Worm (Caenorhabditis elegans) whole organism, young adult: Measurements from ENCODE around the gene F26F4.12.

Experiments
- B0336.3 ChIP-seq: fragments of 200-800 bp; sonication (Bioruptor generic); IDR thresholded peaks from 2 replicates; pipeline ENCODE4 v1.3.6; 2022; ENCODE audit warnings: missing genetic modification characterization, missing compliant biosample characterization
- C17E4.6 ChIP-seq: fragments of 200-800 bp; sonication (Bioruptor generic); IDR thresholded peaks from 2 replicates; pipeline ENCODE4 v1.3.6; 2022; ENCODE audit warnings: missing genetic modification reagents, missing genetic modification characterization, missing compliant biosample characterization
- F23B12.7 ChIP-seq: sonication (generic microtip); optimal IDR thresholded peaks from 2 replicates; lab custom pipeline; 2017; ENCODE audit warnings: missing genetic modification characterization, mild to moderate bottlenecking, missing compliant biosample characterization, antibody characterized with exemption, moderate library complexity; ENCODE audit not compliant: insufficient read depth
- F33H1.4 ChIP-seq: fragments of 200-800 bp; sonication (Bioruptor generic); IDR thresholded peaks from 2 replicates; pipeline ENCODE4 v1.3.6; 2022; ENCODE audit warnings: missing genetic modification reagents, missing genetic modification characterization, missing compliant biosample characterization
- F37B4.10 ChIP-seq: fragments of 200-800 bp; sonication (Bioruptor generic); IDR thresholded peaks from 2 replicates; pipeline ENCODE4 v1.3.6; 2022; ENCODE audit warnings: missing genetic modification characterization, missing compliant biosample characterization
- F55B11.4 ChIP-seq: sonication (generic microtip); optimal IDR thresholded peaks from 2 replicates; lab custom pipeline; 2016; ENCODE audit warnings: missing compliant biosample characterization, missing genetic modification characterization, borderline replicate concordance; ENCODE audit not compliant: insufficient read depth
- F57A8.1 ChIP-seq: fragments of 200-800 bp; sonication (Bioruptor generic); optimal IDR thresholded peaks from 2 replicates; lab custom pipeline; 2018; ENCODE audit warnings: mild to moderate bottlenecking, missing genetic modification characterization, moderate library complexity, missing compliant biosample characterization
- Y53G8AR.9 ChIP-seq: fragments of 200-800 bp; sonication (Bioruptor generic); conservative IDR thresholded peaks from 2 replicates; pipeline ENCODE4 v1.3.6; 2022; ENCODE audit warnings: missing genetic modification reagents, missing genetic modification characterization, missing compliant biosample characterization
- ZK185.1 ChIP-seq: sonication (generic microtip); optimal IDR thresholded peaks from 2 replicates; lab custom pipeline; 2016; ENCODE audit warnings: mild to moderate bottlenecking, missing genetic modification characterization, missing compliant biosample characterization; ENCODE audit not compliant: poor library complexity, severe bottlenecking
- athp-1 ChIP-seq: sonication (generic microtip); optimal IDR thresholded peaks from 2 replicates; lab custom pipeline; 2017; ENCODE audit warnings: mild to moderate bottlenecking, missing genetic modification characterization, missing compliant biosample characterization
- attf-3 ChIP-seq: fragments of 200-800 bp; sonication (Bioruptor generic); conservative IDR thresholded peaks from 2 replicates; pipeline ENCODE4 v1.3.6; 2022; ENCODE audit warnings: missing genetic modification reagents, missing genetic modification characterization, missing compliant biosample characterization
- cebp-1 ChIP-seq, 2 experiments: fragments of 200-800 bp in 1 of 2; sonication (Bioruptor generic) in 1 of 2; sonication (generic microtip) in 1 of 2; IDR thresholded peaks in 1 of 2; optimal IDR thresholded peaks in 1 of 2; 2 replicates each; pipeline versions ENCODE4 v1.3.6 to Lab custom; 2017 to 2022; ENCODE audit warnings: missing compliant biosample characterization in 2 of 2, missing genetic modification characterization in 2 of 2, mild to moderate bottlenecking in 1 of 2, missing genetic modification reagents in 1 of 2, moderate library complexity in 1 of 2
- ceh-27 ChIP-seq: fragments of 200-800 bp; sonication (Bioruptor generic); optimal IDR thresholded peaks from 2 replicates; lab custom pipeline; 2018; ENCODE audit warnings: mild to moderate bottlenecking, missing genetic modification characterization, moderate library complexity, missing compliant biosample characterization
- ceh-58 ChIP-seq: fragments of 200-800 bp; sonication (Bioruptor generic); IDR thresholded peaks from 2 replicates; pipeline ENCODE4 v1.3.6; 2022; ENCODE audit warnings: missing genetic modification characterization, missing compliant biosample characterization
- ceh-91 ChIP-seq: fragments of 200-800 bp; sonication (Bioruptor generic); IDR thresholded peaks from 2 replicates; pipeline ENCODE4 v1.3.6; 2022; ENCODE audit warnings: missing genetic modification reagents, missing genetic modification characterization, missing compliant biosample characterization
- dox-1 ChIP-seq: fragments of 200-800 bp; sonication (Bioruptor generic); IDR thresholded peaks from 2 replicates; pipeline ENCODE4 v1.3.6; 2022; ENCODE audit warnings: missing genetic modification reagents, missing genetic modification characterization, missing compliant biosample characterization
- dpl-1 ChIP-seq: fragments of 150-350 bp; optimal IDR thresholded peaks from 2 replicates; lab custom pipeline; 2014; ENCODE audit warnings: missing biosample characterization, missing genetic modification reagents, missing genetic modification characterization
- egrh-3 ChIP-seq: fragments of 200-800 bp; sonication (Bioruptor generic); IDR thresholded peaks from 2 replicates; pipeline ENCODE4 v1.3.6; 2022; ENCODE audit warnings: missing genetic modification reagents, missing genetic modification characterization, missing compliant biosample characterization
- hmg-1.2 ChIP-seq: fragments of 200-800 bp; sonication (Bioruptor generic); IDR thresholded peaks from 2 replicates; pipeline ENCODE4 v1.3.6; 2022; ENCODE audit warnings: missing genetic modification reagents, missing genetic modification characterization, missing compliant biosample characterization
- hrde-1 ChIP-seq: sonication (generic microtip); optimal IDR thresholded peaks from 2 replicates; lab custom pipeline; 2016; ENCODE audit warnings: missing genetic modification characterization, mild to moderate bottlenecking, missing compliant biosample characterization, moderate library complexity, missing genotype, missing genetic modification reagents, borderline replicate concordance
- lin-26 ChIP-seq: fragments of 200-800 bp; sonication (Bioruptor generic); IDR thresholded peaks from 2 replicates; pipeline ENCODE4 v1.3.6; 2022; ENCODE audit warnings: missing genetic modification reagents, missing genetic modification characterization, missing compliant biosample characterization
- lin-40 ChIP-seq: sonication (generic microtip); optimal IDR thresholded peaks from 2 replicates; lab custom pipeline; 2016; ENCODE audit warnings: missing genetic modification characterization, mild to moderate bottlenecking, missing compliant biosample characterization, missing genotype, missing genetic modification reagents
- lin-54 ChIP-seq: fragments of 200-800 bp; sonication (Bioruptor generic); optimal IDR thresholded peaks from 2 replicates; lab custom pipeline; 2018; ENCODE audit warnings: mild to moderate bottlenecking, missing genetic modification characterization, missing compliant biosample characterization
- lir-1 ChIP-seq: fragments of 200-800 bp; sonication (Bioruptor generic); conservative IDR thresholded peaks from 2 replicates; pipeline ENCODE4 v1.3.6; 2022; ENCODE audit warnings: missing genetic modification reagents, missing genetic modification characterization, missing compliant biosample characterization
- lsl-1 ChIP-seq: fragments of 200-800 bp; sonication (Bioruptor generic); optimal IDR thresholded peaks from 2 replicates; lab custom pipeline; 2018; ENCODE audit warnings: mild to moderate bottlenecking, missing genetic modification characterization, moderate library complexity, missing compliant biosample characterization
- madf-6 ChIP-seq: fragments of 200-800 bp; sonication (Bioruptor generic); IDR thresholded peaks from 2 replicates; pipeline ENCODE4 v1.3.6; 2022; ENCODE audit warnings: missing genetic modification reagents, missing genetic modification characterization, missing compliant biosample characterization
- madf-8 ChIP-seq: fragments of 200-800 bp; sonication (Bioruptor generic); conservative IDR thresholded peaks from 2 replicates; pipeline ENCODE4 v1.3.6; 2022; ENCODE audit warnings: missing genetic modification reagents, missing genetic modification characterization, missing compliant biosample characterization
- mcd-1 ChIP-seq: fragments of 200-800 bp; sonication (Bioruptor generic); IDR thresholded peaks from 2 replicates; pipeline ENCODE4 v1.3.6; 2022; ENCODE audit warnings: missing genetic modification reagents, missing genetic modification characterization, missing compliant biosample characterization
- mes-4 ChIP-seq: sonication (generic microtip); optimal IDR thresholded peaks from 2 replicates; lab custom pipeline; 2016; ENCODE audit warnings: missing genotype, missing genetic modification characterization, missing compliant biosample characterization
- nhr-80 ChIP-seq: sonication (generic microtip); optimal IDR thresholded peaks from 2 replicates; lab custom pipeline; 2016; ENCODE audit warnings: missing genetic modification characterization, missing compliant biosample characterization
- sea-2 ChIP-seq: fragments of 200-800 bp; sonication (Bioruptor generic); IDR thresholded peaks from 2 replicates; pipeline ENCODE4 v1.3.6; 2022; ENCODE audit warnings: missing genetic modification characterization, missing compliant biosample characterization
- unc-130 ChIP-seq: sonication (generic microtip); optimal IDR thresholded peaks from 2 replicates; lab custom pipeline; 2016; ENCODE audit warnings: missing genetic modification reagents, missing genetic modification characterization, missing compliant biosample characterization
- xnd-1 ChIP-seq: sonication (generic microtip); optimal IDR thresholded peaks from 2 replicates; lab custom pipeline; 2016; ENCODE audit warnings: missing genotype, missing genetic modification reagents, missing genetic modification characterization, missing compliant biosample characterization
- ztf-18 ChIP-seq: sonication (generic microtip); optimal IDR thresholded peaks from 2 replicates; lab custom pipeline; 2016; ENCODE audit warnings: missing genotype, mild to moderate bottlenecking, missing genetic modification characterization, missing compliant biosample characterization
- ztf-22 ChIP-seq: fragments of 200-800 bp; sonication (Bioruptor generic); optimal IDR thresholded peaks from 2 replicates; lab custom pipeline; 2018; ENCODE audit warnings: mild to moderate bottlenecking, missing genetic modification characterization, moderate library complexity, missing compliant biosample characterization
- ztf-25 ChIP-seq: fragments of 200-800 bp; sonication (Bioruptor generic); IDR thresholded peaks from 2 replicates; pipeline ENCODE4 v1.3.6; 2022; ENCODE audit warnings: missing genetic modification reagents, missing genetic modification characterization, missing compliant biosample characterization
- ztf-28 ChIP-seq: fragments of 200-800 bp; sonication (Bioruptor generic); IDR thresholded peaks from 2 replicates; pipeline ENCODE4 v1.3.6; 2022; ENCODE audit warnings: missing genetic modification reagents, missing genetic modification characterization, missing compliant biosample characterization

The F26F4.12 gene

DNA sequence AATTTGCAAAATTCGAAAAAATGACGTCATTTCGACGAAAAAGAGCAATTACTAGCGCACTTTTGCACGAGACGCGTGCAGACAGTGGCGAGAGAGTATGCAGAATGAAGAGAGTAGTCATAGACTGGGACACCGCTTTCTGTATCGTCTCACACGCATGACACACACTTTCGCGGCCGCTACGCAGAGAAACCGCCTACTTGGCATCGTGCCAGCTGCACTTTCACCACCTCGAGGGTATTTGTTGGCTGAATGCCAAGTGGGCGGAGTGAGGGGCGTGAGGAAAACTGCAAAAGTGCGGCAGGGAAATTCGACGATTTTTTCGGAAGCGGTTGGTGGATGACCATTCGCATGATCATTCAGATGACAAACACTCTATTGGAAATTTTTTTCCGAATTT, 10.1 kb downstream of the F26F4.12 start (continued):
- TF ChIP-seq F23B12.7 (tag; lab: Kevin White, UChicago) (peak; percentile 41), ztf-18 (tag; lab: Kevin White, UChicago) (peak; percentile 87), nhr-80 (peak; percentile 99), ZK185.1 (tag; lab: Kevin White, UChicago) (peak; percentile 96), ceh-27 (peak; percentile 100)

DNA sequence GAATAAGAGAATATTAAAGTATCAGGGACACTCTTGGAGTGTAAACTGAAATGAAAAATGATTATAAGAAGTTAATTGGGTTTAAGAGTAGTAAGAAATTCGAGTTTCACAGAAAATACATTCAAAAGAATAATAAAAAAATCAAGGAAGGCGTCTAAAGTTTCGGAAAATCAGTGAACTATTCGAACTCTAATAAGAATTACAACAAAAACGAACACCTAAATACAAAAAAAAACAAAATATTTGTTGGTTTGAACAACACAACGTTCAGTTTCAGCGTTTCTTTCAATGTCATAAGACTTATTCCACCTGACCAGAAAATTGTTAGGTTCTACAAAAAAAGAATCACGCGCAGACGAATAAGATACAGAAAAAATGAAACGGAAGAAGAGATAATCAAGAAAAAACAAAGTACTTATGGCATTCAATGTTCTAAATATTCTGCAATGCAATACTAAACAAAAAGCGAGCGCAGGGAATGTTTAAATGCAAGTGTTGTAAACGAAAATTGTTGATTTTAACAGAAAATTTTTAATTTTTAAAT, 10.7 kb downstream of the F26F4.12 start, which contains the start of gene nhl-2:
Gene nhl-2 (minus strand): TSS at position 51 of the 544 bp plus-strand sequence.
- TF ChIP-seq unc-130 (no peak), ZK185.1 (tag; lab: Kevin White, UChicago) (no peak), C17E4.6 (GFP tag; lab: Robert Waterston, UW) (no peak), egrh-3 (GFP tag; lab: Robert Waterston, UW) (no peak), ztf-28 (GFP tag; lab: Robert Waterston, UW) (no peak), lir-1 (GFP tag; lab: Robert Waterston, UW) (no peak), ztf-25 (GFP tag; lab: Robert Waterston, UW) (no peak)

DNA sequence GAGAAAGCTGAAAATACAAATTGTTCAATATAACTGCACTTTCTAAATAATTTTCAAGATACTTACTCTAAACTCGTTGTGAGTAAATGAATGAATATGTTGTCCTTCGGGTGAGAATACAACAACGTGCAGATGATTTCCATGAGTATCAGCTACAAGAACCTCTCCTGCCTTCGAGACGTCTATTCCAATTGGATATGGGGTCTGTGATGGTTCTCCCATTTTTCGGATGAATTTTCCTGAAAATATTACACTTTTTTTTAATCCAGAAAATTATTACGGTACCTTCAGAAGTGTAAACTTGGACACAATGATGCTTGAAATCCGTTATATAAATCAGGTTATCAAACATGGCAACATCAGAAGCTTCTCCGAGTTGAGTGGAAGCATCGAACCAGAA, 14.5 kb downstream of the F26F4.12 start:
- TF ChIP-seq ceh-27 (no peak), ZK185.1 (tag; lab: Kevin White, UChicago) (no peak), dpl-1 (GFP tag; lab: Kevin White, UChicago) (no peak), ceh-58 (GFP tag; lab: Robert Waterston, UW) (no peak), lin-26 (GFP tag; lab: Robert Waterston, UW) (no peak), F57A8.1 (GFP tag; lab: Kevin White, UChicago) (no peak), attf-3 (GFP tag; lab: Robert Waterston, UW) (no peak), cebp-1 (GFP tag; IDR thresholded peaks at IDR 0.05; lab: Robert Waterston, UW) (no peak), cebp-1 (tag; optimal IDR thresholded peaks at IDR 0.05; lab: Kevin White, UChicago) (no peak), B0336.3 (GFP tag; lab: Robert Waterston, UW) (no peak), lin-40 (tag; lab: Kevin White, UChicago) (no peak), F23B12.7 (tag; lab: Kevin White, UChicago) (no peak), F37B4.10 (GFP tag; lab: Robert Waterston, UW) (no peak), Y53G8AR.9 (GFP tag; lab: Robert Waterston, UW) (no peak), hrde-1 (tag; lab: Kevin White, UChicago) (no peak)

DNA sequence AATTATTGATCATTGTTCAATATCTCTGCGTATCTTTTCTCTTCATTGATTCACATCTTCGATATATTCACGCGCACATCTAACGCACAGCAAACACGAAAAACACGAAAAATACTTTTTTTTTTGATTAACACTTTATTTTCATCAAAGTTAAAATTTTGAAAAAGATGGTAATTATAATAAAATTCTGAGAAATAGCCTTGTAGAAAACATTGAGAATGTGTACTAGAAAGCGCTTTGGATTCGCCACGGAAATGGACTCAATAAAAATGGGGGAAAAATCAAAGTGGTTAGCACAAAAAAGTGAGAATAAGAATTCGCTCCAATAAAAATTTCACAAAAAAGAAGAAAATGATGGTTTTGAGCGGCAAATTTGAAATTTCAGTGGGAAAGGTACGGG, 16.3 kb downstream of the F26F4.12 start, which contains the start of gene F26F4.6:
Gene F26F4.6 (minus strand): TSS at position 101 of the 400 bp plus-strand sequence.
- TF ChIP-seq xnd-1 (tag; lab: Kevin White, UChicago) (no peak), athp-1 (tag; lab: Kevin White, UChicago) (no peak), mes-4 (tag; lab: Kevin White, UChicago) (no peak)

DNA sequence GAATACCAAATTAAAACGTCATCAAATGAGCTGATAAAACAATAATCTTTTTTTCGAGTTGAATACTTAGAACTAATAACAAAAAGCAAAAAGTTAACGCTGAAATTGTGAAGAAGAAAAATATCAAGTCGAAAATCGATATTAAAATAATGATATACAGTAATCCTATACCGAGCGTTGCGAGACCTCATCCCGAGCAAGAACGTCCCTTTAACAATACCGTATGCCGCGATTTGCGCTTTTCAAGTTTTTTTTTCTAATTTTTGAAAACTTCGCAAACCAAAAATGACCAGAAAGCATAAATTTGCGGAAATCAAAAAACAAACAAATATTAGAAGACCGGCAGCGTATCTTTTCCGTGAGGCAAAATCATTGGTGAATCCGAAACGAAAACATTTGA, 18.8 kb downstream of the F26F4.12 start, which contains the start of gene F26F4.5:
Gene F26F4.5 (minus strand): TSS at position 256 of the 400 bp plus-strand sequence.
- TF ChIP-seq madf-8 (GFP tag; lab: Robert Waterston, UW): peak; percentile 72
- peak; percentile 12 for TF ChIP-seq lin-54 (GFP tag; lab: Kevin White, UChicago)
- TF ChIP-seq hmg-1.2: 0 out of 2 replicates have a peak, but pooled peaks have one; percentile 14
- peak; percentile 66; the same call in 1 of the 2 replicates for TF ChIP-seq ceh-91
- no peak for TF ChIP-seq sea-2
- TF ChIP-seq F55B11.4 (tag; lab: Kevin White, UChicago): no peak
- peak; percentile 95 for TF ChIP-seq lsl-1 (GFP tag; lab: Kevin White, UChicago)
- TF ChIP-seq unc-130: no peak
- TF ChIP-seq mcd-1 (GFP tag; lab: Robert Waterston, UW): peak; percentile 26; the same call in 1 of the 2 replicates
- peak; percentile 90 for TF ChIP-seq madf-6
- TF ChIP-seq cebp-1 (GFP tag; IDR thresholded peaks at IDR 0.05; lab: Robert Waterston, UW): no peak
- no peak for TF ChIP-seq cebp-1 (tag; optimal IDR thresholded peaks at IDR 0.05; lab: Kevin White, UChicago)
- TF ChIP-seq ztf-22 (GFP tag; lab: Kevin White, UChicago): no peak
- peak; percentile 21 for TF ChIP-seq ztf-18 (tag; lab: Kevin White, UChicago)
- TF ChIP-seq xnd-1 (tag; lab: Kevin White, UChicago): peak; percentile 84
- TF ChIP-seq F33H1.4 (GFP tag; lab: Robert Waterston, UW): peak; percentile 90
- TF ChIP-seq dox-1 (GFP tag; lab: Robert Waterston, UW): 0 out of 2 replicates have a peak, but pooled peaks have one; percentile 8
